In genomic region chr3L:11785291-11785690, dm6 we compare ENCODE assay signal across 1 fruit fly cellular context.
TF ChIP-seq lines count a peak whose summit lies in the region.

No protein-coding gene starts in this region.

TF ChIP-seq in whole organism, embryonic, 481 proteins besides CTCF, POLR2A, EP300 and RAD21 (continued from another document and continues in another):
- TF ChIP-seq CG10565 (GFP tag; optimal IDR thresholded peaks at IDR 0.05; lab: Kevin White, UChicago) (no peak), CG5245 (GFP tag; optimal IDR thresholded peaks at IDR 0.05; lab: Kevin White, UChicago) (peak; percentile 8), Atf-2 (GFP tag; optimal IDR thresholded peaks at IDR 0.05; lab: Kevin White, UChicago) (no peak), schlank (tag; optimal IDR thresholded peaks at IDR 0.05; lab: Kevin White, UChicago) (no peak), chif (GFP tag; optimal IDR thresholded peaks at IDR 0.05; lab: Kevin White, UChicago) (no peak), CG10543 (GFP tag; optimal IDR thresholded peaks at IDR 0.05; lab: Kevin White, UChicago) (peak; percentile 67), CG9797 (GFP tag; optimal IDR thresholded peaks at IDR 0.05; lab: Kevin White, UChicago) (no peak), lbe (GFP tag; optimal IDR thresholded peaks at IDR 0.05; lab: Kevin White, UChicago) (no peak), her (GFP tag; optimal IDR thresholded peaks at IDR 0.05; lab: Kevin White, UChicago) (no peak), ham (GFP tag; IDR thresholded peaks at IDR 0.05; lab: Robert Waterston, UW) (no peak), usp (GFP tag; optimal IDR thresholded peaks at IDR 0.05; lab: Kevin White, UChicago) (no peak), hbn (GFP tag; IDR thresholded peaks at IDR 0.05; lab: Robert Waterston, UW; ENCODE audit: partially characterized antibody) (no peak), CG15696 (tag; optimal IDR thresholded peaks at IDR 0.05; lab: Kevin White, UChicago) (no peak), chn (GFP tag; optimal IDR thresholded peaks at IDR 0.05; lab: Kevin White, UChicago) (no peak), ranshi (GFP tag; IDR thresholded peaks at IDR 0.05; lab: Robert Waterston, UW) (no peak), Lhr (GFP tag; optimal IDR thresholded peaks at IDR 0.05; lab: Kevin White, UChicago) (no peak), Fer3 (tag; optimal IDR thresholded peaks at IDR 0.05; lab: Kevin White, UChicago) (peak; percentile 57), mam (GFP tag; optimal IDR thresholded peaks at IDR 0.05; lab: Kevin White, UChicago) (peak; percentile 47), slbo (GFP tag; IDR thresholded peaks at IDR 0.05; lab: Robert Waterston, UW) (peak; percentile 65), gsb-n (tag; optimal IDR thresholded peaks at IDR 0.05; lab: Kevin White, UChicago) (no peak), CG3163 (GFP tag; optimal IDR thresholded peaks at IDR 0.05; lab: Kevin White, UChicago) (no peak), CG12219 (GFP tag; optimal IDR thresholded peaks at IDR 0.05; lab: Kevin White, UChicago) (no peak), CG12236 (GFP tag; optimal IDR thresholded peaks at IDR 0.05; lab: Kevin White, UChicago) (no peak), CG1832 (GFP tag; optimal IDR thresholded peaks at IDR 0.05; lab: Kevin White, UChicago) (no peak), CG10147 (GFP tag; optimal IDR thresholded peaks at IDR 0.05; lab: Kevin White, UChicago) (no peak), aop (GFP tag; IDR thresholded peaks at IDR 0.05; lab: Robert Waterston, UW) (no peak), sima (GFP tag; optimal IDR thresholded peaks at IDR 0.05; lab: Kevin White, UChicago) (no peak), dmrt99B (tag; optimal IDR thresholded peaks at IDR 0.05; lab: Kevin White, UChicago) (no peak), Awh (GFP tag; IDR thresholded peaks at IDR 0.05; lab: Robert Waterston, UW) (no peak), croc (GFP tag; conservative IDR thresholded peaks at IDR 0.05; lab: Robert Waterston, UW) (no peak), gfzf (GFP tag; optimal IDR thresholded peaks at IDR 0.05; lab: Kevin White, UChicago) (no peak), tin (GFP tag; optimal IDR thresholded peaks at IDR 0.05; lab: Kevin White, UChicago) (no peak), ara (GFP tag; IDR thresholded peaks at IDR 0.05; lab: Robert Waterston, UW) (no peak), CG14050 (GFP tag; IDR thresholded peaks at IDR 0.05; lab: Robert Waterston, UW) (no peak; the same call in 2 of the 3 replicates), lov (optimal IDR thresholded peaks at IDR 0.05; lab: Kevin White, UChicago) (no peak), lov (GFP tag; IDR thresholded peaks at IDR 0.05; lab: Robert Waterston, UW) (no peak), HHEX (GFP tag; optimal IDR thresholded peaks at IDR 0.05; lab: Kevin White, UChicago) (peak; percentile 28), CG8089 (GFP tag; optimal IDR thresholded peaks at IDR 0.05; lab: Kevin White, UChicago) (no peak), CG15073 (GFP tag; optimal IDR thresholded peaks at IDR 0.05; lab: Kevin White, UChicago) (no peak), CG1603 (tag; optimal IDR thresholded peaks at IDR 0.05; lab: Kevin White, UChicago) (no peak), CG6654 (GFP tag; optimal IDR thresholded peaks at IDR 0.05; lab: Kevin White, UChicago) (no peak), hth (optimal IDR thresholded peaks at IDR 0.05; lab: Kevin White, UChicago) (no peak), MTF-1 (GFP tag; optimal IDR thresholded peaks at IDR 0.05; lab: Kevin White, UChicago; ENCODE audit: borderline replicate concordance) (no peak), HLH3B (GFP tag; IDR thresholded peaks at IDR 0.05; lab: Robert Waterston, UW) (peak; percentile 57), Dip2 (GFP tag; IDR thresholded peaks at IDR 0.05; lab: Robert Waterston, UW) (no peak), dpn (GFP tag; optimal IDR thresholded peaks at IDR 0.05; lab: Kevin White, UChicago) (peak in 1 of 2 experiments; percentile 23), bsh (GFP tag; optimal IDR thresholded peaks at IDR 0.05; lab: Kevin White, UChicago) (peak in 1 of 2 experiments; percentile 34), ci (GFP tag; IDR thresholded peaks at IDR 0.05; lab: Robert Waterston, UW) (0 out of 3 replicates have a peak, but pooled peaks have one; percentile 35), emc (GFP tag; optimal IDR thresholded peaks at IDR 0.05; lab: Kevin White, UChicago) (no peak), Poxn (GFP tag; IDR thresholded peaks at IDR 0.05; lab: Robert Waterston, UW) (no peak), pan (optimal IDR thresholded peaks at IDR 0.05; lab: Kevin White, UChicago) (no peak), pan (GFP tag; optimal IDR thresholded peaks at IDR 0.05 in 1 of 2, IDR thresholded peaks at IDR 0.05 in 1 of 2) (peak in 1 of 2 experiments; percentile 64), Dad (GFP tag; optimal IDR thresholded peaks at IDR 0.05; lab: Kevin White, UChicago) (no peak), repo (GFP tag; optimal IDR thresholded peaks at IDR 0.05; lab: Kevin White, UChicago) (no peak), Atf3 (GFP tag; optimal IDR thresholded peaks at IDR 0.05; lab: Kevin White, UChicago) (no peak), Scr (GFP tag; IDR thresholded peaks at IDR 0.05; lab: Robert Waterston, UW; ENCODE audit: partially characterized antibody) (no peak), CG8944 (GFP tag; optimal IDR thresholded peaks at IDR 0.05; lab: Kevin White, UChicago) (no peak), CG17359 (tag; optimal IDR thresholded peaks at IDR 0.05; lab: Kevin White, UChicago) (no peak), CG11695 (GFP tag; IDR thresholded peaks at IDR 0.05; lab: Robert Waterston, UW) (peak; percentile 40; the same call in 1 of the 3 replicates), CG10979 (tag; optimal IDR thresholded peaks at IDR 0.05; lab: Kevin White, UChicago) (no peak), sim (GFP tag; IDR thresholded peaks at IDR 0.05; lab: Robert Waterston, UW) (no peak), trem (tag; optimal IDR thresholded peaks at IDR 0.05; lab: Kevin White, UChicago) (no peak), bab2 (GFP tag; optimal IDR thresholded peaks at IDR 0.05; lab: Kevin White, UChicago) (no peak), vvl (GFP tag; IDR thresholded peaks at IDR 0.05; lab: Robert Waterston, UW) (peak; percentile 66; the same call in 1 of the 2 replicates), CG12769 (tag; optimal IDR thresholded peaks at IDR 0.05; lab: Kevin White, UChicago) (no peak), CoRest (tag; optimal IDR thresholded peaks at IDR 0.05; lab: Kevin White, UChicago) (peak; percentile 59), Doc2 (GFP tag; IDR thresholded peaks at IDR 0.05; lab: Robert Waterston, UW) (no peak), CG9437 (GFP tag; optimal IDR thresholded peaks at IDR 0.05; lab: Kevin White, UChicago) (no peak), MESR4 (GFP tag; optimal IDR thresholded peaks at IDR 0.05; lab: Kevin White, UChicago) (no peak), CG31365 (tag; optimal IDR thresholded peaks at IDR 0.05; lab: Kevin White, UChicago) (no peak), CG9727 (GFP tag; optimal IDR thresholded peaks at IDR 0.05; lab: Kevin White, UChicago) (peak; percentile 3), Ravus (GFP tag; IDR thresholded peaks at IDR 0.05; lab: Robert Waterston, UW) (no peak; the same call in 1 of the 2 replicates), CG4404 (GFP tag; IDR thresholded peaks at IDR 0.05; lab: Robert Waterston, UW) (no peak), CG2116 (GFP tag; optimal IDR thresholded peaks at IDR 0.05; lab: Kevin White, UChicago) (no peak), fru (optimal IDR thresholded peaks at IDR 0.05; lab: Kevin White, UChicago) (no peak), ttk (GFP tag; IDR thresholded peaks at IDR 0.05; lab: Robert Waterston, UW) (no peak), Atf6 (GFP tag; IDR thresholded peaks at IDR 0.05; lab: Robert Waterston, UW) (peak; percentile 40; the same call in 1 of the 2 replicates), CG17568 (GFP tag; optimal IDR thresholded peaks at IDR 0.05; lab: Kevin White, UChicago) (no peak), CG6254 (GFP tag; optimal IDR thresholded peaks at IDR 0.05; lab: Kevin White, UChicago) (no peak), CG6813 (GFP tag; optimal IDR thresholded peaks at IDR 0.05; lab: Kevin White, UChicago) (no peak), CG12104 (GFP tag; optimal IDR thresholded peaks at IDR 0.05; lab: Kevin White, UChicago) (no peak), kah (GFP tag; optimal IDR thresholded peaks at IDR 0.05; lab: Kevin White, UChicago) (no peak), exex (tag; optimal IDR thresholded peaks at IDR 0.05; lab: Kevin White, UChicago) (no peak), PHDP (tag; optimal IDR thresholded peaks at IDR 0.05; lab: Kevin White, UChicago) (no peak), wek (GFP tag; optimal IDR thresholded peaks at IDR 0.05; lab: Kevin White, UChicago) (no peak), CG42726 (GFP tag; IDR thresholded peaks at IDR 0.05; lab: Robert Waterston, UW; ENCODE audit: partially characterized antibody) (no peak), chm (GFP tag; IDR thresholded peaks at IDR 0.05; lab: Robert Waterston, UW) (no peak), CG1529 (GFP tag; optimal IDR thresholded peaks at IDR 0.05; lab: Kevin White, UChicago) (no peak), CG13624 (GFP tag; optimal IDR thresholded peaks at IDR 0.05; lab: Kevin White, UChicago) (peak; percentile 35), sr (GFP tag; IDR thresholded peaks at IDR 0.05; lab: Robert Waterston, UW) (peak; percentile 86), CG17912 (GFP tag; optimal IDR thresholded peaks at IDR 0.05; lab: Kevin White, UChicago) (no peak), CG3065 (GFP tag; optimal IDR thresholded peaks at IDR 0.05; lab: Kevin White, UChicago) (no peak), B-H2 (GFP tag; optimal IDR thresholded peaks at IDR 0.05; lab: Kevin White, UChicago) (no peak), CG34376 (GFP tag; optimal IDR thresholded peaks at IDR 0.05; lab: Kevin White, UChicago) (no peak), CG33213 (GFP tag; optimal IDR thresholded peaks at IDR 0.05; lab: Kevin White, UChicago) (no peak), CG13424 (tag; optimal IDR thresholded peaks at IDR 0.05; lab: Kevin White, UChicago) (peak; percentile 69), CG10274 (GFP tag; optimal IDR thresholded peaks at IDR 0.05; lab: Kevin White, UChicago) (no peak), tap (tag; optimal IDR thresholded peaks at IDR 0.05; lab: Kevin White, UChicago) (no peak), Ptx1 (GFP tag; IDR thresholded peaks at IDR 0.05; lab: Robert Waterston, UW) (peak; percentile 64), BtbVII (GFP tag; optimal IDR thresholded peaks at IDR 0.05; lab: Kevin White, UChicago) (no peak), CG14860 (GFP tag; IDR thresholded peaks at IDR 0.05; lab: Robert Waterston, UW; ENCODE audit: partially characterized antibody) (no peak), Sin3A (optimal IDR thresholded peaks at IDR 0.05; lab: Kevin White, UChicago) (no peak), CG7271 (tag; optimal IDR thresholded peaks at IDR 0.05; lab: Kevin White, UChicago) (no peak), cato (GFP tag; optimal IDR thresholded peaks at IDR 0.05; lab: Kevin White, UChicago; ENCODE audit: borderline replicate concordance) (no peak), CG3838 (GFP tag; optimal IDR thresholded peaks at IDR 0.05; lab: Kevin White, UChicago) (no peak), stwl (tag; optimal IDR thresholded peaks at IDR 0.05; lab: Kevin White, UChicago) (no peak), CHES-1-like (GFP tag; optimal IDR thresholded peaks at IDR 0.05; lab: Kevin White, UChicago) (no peak), dmrt11E (tag; optimal IDR thresholded peaks at IDR 0.05; lab: Kevin White, UChicago) (no peak), CG11085 (GFP tag; IDR thresholded peaks at IDR 0.05; lab: Robert Waterston, UW) (no peak), CG8765 (GFP tag; IDR thresholded peaks at IDR 0.05; lab: Robert Waterston, UW) (no peak), lilli (GFP tag; optimal IDR thresholded peaks at IDR 0.05; lab: Kevin White, UChicago) (peak; percentile 57), Sox100B (GFP tag; optimal IDR thresholded peaks at IDR 0.05; lab: Kevin White, UChicago) (no peak), cas (GFP tag; IDR thresholded peaks at IDR 0.05; lab: Robert Waterston, UW) (0 out of 2 replicates have a peak, but pooled peaks have one; percentile 46), NK7.1 (GFP tag; optimal IDR thresholded peaks at IDR 0.05; lab: Kevin White, UChicago) (no peak), wor (GFP tag; IDR thresholded peaks at IDR 0.05; lab: Robert Waterston, UW) (0 out of 2 replicates have a peak, but pooled peaks have one; percentile 28), pros (GFP tag; optimal IDR thresholded peaks at IDR 0.05; lab: Kevin White, UChicago) (no peak), E2f1 (GFP tag; IDR thresholded peaks at IDR 0.05; lab: Robert Waterston, UW) (0 out of 2 replicates have a peak, but pooled peaks have one; percentile 40), MBD-R2 (GFP tag; IDR thresholded peaks at IDR 0.05; lab: Robert Waterston, UW) (peak; percentile 24; the same call in 1 of the 2 replicates), Myb (GFP tag; optimal IDR thresholded peaks at IDR 0.05; lab: Kevin White, UChicago) (no peak), ems (GFP tag; optimal IDR thresholded peaks at IDR 0.05; lab: Kevin White, UChicago) (no peak), CG7839 (tag; optimal IDR thresholded peaks at IDR 0.05; lab: Kevin White, UChicago) (no peak), CG8281 (tag; optimal IDR thresholded peaks at IDR 0.05; lab: Kevin White, UChicago) (no peak), Mad (GFP tag; optimal IDR thresholded peaks at IDR 0.05; lab: Kevin White, UChicago) (no peak), dan (GFP tag; IDR thresholded peaks at IDR 0.05; lab: Robert Waterston, UW) (no peak), pnt (GFP tag; optimal IDR thresholded peaks at IDR 0.05; lab: Kevin White, UChicago) (no peak), CG3407 (GFP tag; optimal IDR thresholded peaks at IDR 0.05; lab: Kevin White, UChicago) (no peak), CG8290 (GFP tag; optimal IDR thresholded peaks at IDR 0.05; lab: Kevin White, UChicago) (no peak), CG8290 (tag; optimal IDR thresholded peaks at IDR 0.05; lab: Kevin White, UChicago) (no peak), YL-1 (GFP tag; optimal IDR thresholded peaks at IDR 0.05; lab: Kevin White, UChicago) (peak; percentile 17), Oaz (GFP tag; IDR thresholded peaks at IDR 0.05; lab: Robert Waterston, UW) (no peak), eve (GFP tag; optimal IDR thresholded peaks at IDR 0.05; lab: Kevin White, UChicago) (no peak), gro (GFP tag; optimal IDR thresholded peaks at IDR 0.05; lab: Kevin White, UChicago) (no peak), en (GFP tag; optimal IDR thresholded peaks at IDR 0.05; lab: Kevin White, UChicago) (no peak), fd64A (GFP tag; optimal IDR thresholded peaks at IDR 0.05; lab: Kevin White, UChicago) (no peak), NFAT (GFP tag; IDR thresholded peaks at IDR 0.05; lab: Robert Waterston, UW) (peak; percentile 31; the same call in 1 of the 2 replicates), CG13775 (GFP tag; optimal IDR thresholded peaks at IDR 0.05; lab: Kevin White, UChicago) (no peak), CG4328 (GFP tag; optimal IDR thresholded peaks at IDR 0.05; lab: Kevin White, UChicago) (peak; percentile 3)
